Worm (Caenorhabditis elegans): ENCODE data around the gene Y25C1A.13.

Y25C1A.13 gene

ce11 chrII:3071012-3071749 lies 39.9 kb downstream of the Y25C1A.13 start, which contains the start of gene Y25C1A.7:
TSS of gene Y25C1A.7 (minus strand) at chrII:3071062.
- TF ChIP-seq lin-14 (GFP tag; optimal IDR thresholded peaks at IDR 0.05) (no peak), zag-1 (tag; optimal IDR thresholded peaks at IDR 0.05) (no peak), elt-3 (tag; optimal IDR thresholded peaks at IDR 0.05) (no peak), hpl-2 (GFP tag; optimal IDR thresholded peaks at IDR 0.05) (no peak), nhr-85 (tag) (peak; percentile 12), dpl-1 (GFP tag; optimal IDR thresholded peaks at IDR 0.05) (no peak), unc-130 (tag; optimal IDR thresholded peaks at IDR 0.05) (no peak), ceh-8 (GFP tag; optimal IDR thresholded peaks at IDR 0.05) (no peak), C04F5.9 (tag; optimal IDR thresholded peaks at IDR 0.05) (no peak), swsn-7 (tag; optimal IDR thresholded peaks at IDR 0.05) (no peak), efl-1 (optimal IDR thresholded peaks at IDR 0.05) (no peak), efl-1 (GFP tag; optimal IDR thresholded peaks at IDR 0.05 in 1 of 2) (peak in 1 of 2 experiments; percentile 12)

ce11 chrII:3070182-3070581 lies 40.9 kb downstream of the Y25C1A.13 start:
- TF ChIP-seq unc-98 (GFP tag; IDR thresholded peaks at IDR 0.05), result no peak
- TF ChIP-seq ceh-88 (GFP tag; IDR thresholded peaks at IDR 0.05), result no peak

ce11 chrII:3068646-3069045 lies 42.4 kb downstream of the Y25C1A.13 start:
- TF ChIP-seq efl-1 (optimal IDR thresholded peaks at IDR 0.05) (no peak), efl-1 (GFP tag; optimal IDR thresholded peaks at IDR 0.05 in 1 of 2) (peak in 1 of 2 experiments; percentile 7), swsn-7 (tag; optimal IDR thresholded peaks at IDR 0.05) (no peak)

- TF ChIP-seq Y116A8C.19 (tag; optimal IDR thresholded peaks at IDR 0.05; ENCODE audit: borderline replicate concordance), result no peak
- TF ChIP-seq nhr-90 (tag; optimal IDR thresholded peaks at IDR 0.05; ENCODE audit: poor library complexity), result no peak
- no peak for TF ChIP-seq pax-3 (tag; optimal IDR thresholded peaks at IDR 0.05)
- TF ChIP-seq snu-23 (GFP tag; optimal IDR thresholded peaks at IDR 0.05), result no peak
- TF ChIP-seq skn-1 (tag; optimal IDR thresholded peaks at IDR 0.05), result no peak
- TF ChIP-seq ceh-82 (tag; optimal IDR thresholded peaks at IDR 0.05), result no peak
- TF ChIP-seq mep-1 (tag; optimal IDR thresholded peaks at IDR 0.05), result no peak
- TF ChIP-seq elt-3 (tag; optimal IDR thresholded peaks at IDR 0.05), result no peak
- TF ChIP-seq fkh-8 (tag; optimal IDR thresholded peaks at IDR 0.05), result no peak
- no peak for TF ChIP-seq efl-1 (optimal IDR thresholded peaks at IDR 0.05)
- TF ChIP-seq efl-1 (GFP tag; optimal IDR thresholded peaks at IDR 0.05 in 1 of 2), result no peak
- TF ChIP-seq C16A3.4 (tag; optimal IDR thresholded peaks at IDR 0.05), result no peak
- TF ChIP-seq unc-30 (tag; optimal IDR thresholded peaks at IDR 0.05), result no peak
- TF ChIP-seq hlh-17 (GFP tag; optimal IDR thresholded peaks at IDR 0.05; ENCODE audit: borderline replicate concordance), result no peak
- TF ChIP-seq swsn-7 (tag; optimal IDR thresholded peaks at IDR 0.05), result no peak
Observed at ce11 chrII:3067896-3068295, 43.2 kb downstream of the Y25C1A.13 start.

- TF ChIP-seq nhr-11 (tag; optimal IDR thresholded peaks at IDR 0.05) (no peak), nhr-71 (tag; optimal IDR thresholded peaks at IDR 0.05) (no peak), sox-4 (tag; optimal IDR thresholded peaks at IDR 0.05) (no peak), lin-13 (GFP tag; optimal IDR thresholded peaks at IDR 0.05) (no peak), mep-1 (tag; optimal IDR thresholded peaks at IDR 0.05) (no peak), rnt-1 (tag; optimal IDR thresholded peaks at IDR 0.05) (no peak), lin-39 (tag; optimal IDR thresholded peaks at IDR 0.05) (no peak), snpc-4 (tag; optimal IDR thresholded peaks at IDR 0.05) (no peak), dsc-1 (tag; optimal IDR thresholded peaks at IDR 0.05) (no peak)
Observed at ce11 chrII:3067447-3067846, 43.6 kb downstream of the Y25C1A.13 start.

All from whole organism, L1 larva.